Fruit fly (Drosophila melanogaster): ENCODE measurements around the gene jdp.
A peak's percentile ranks its signal among the peaks of the same experiment; 100 is the strongest.

jdp gene

dm6 chr3R:30526799-30527465 is at the start of gene jdp:
jdp (minus strand) TSS chr3R:30527037.
- TF ChIP-seq CG33017 (tag; optimal IDR thresholded peaks at IDR 0.05) (peak; percentile 39), Clk (GFP tag; optimal IDR thresholded peaks at IDR 0.05) (no peak), CG7101 (tag; optimal IDR thresholded peaks at IDR 0.05) (peak; percentile 8), Mnt (GFP tag; optimal IDR thresholded peaks at IDR 0.05) (no peak), CG11617 (GFP tag; optimal IDR thresholded peaks at IDR 0.05) (no peak), cnc (optimal IDR thresholded peaks at IDR 0.05) (no peak), CG1620 (GFP tag; optimal IDR thresholded peaks at IDR 0.05) (no peak), kay (GFP tag; ENCODE audit: borderline replicate concordance) (peak; percentile 89), CG14711 (tag; optimal IDR thresholded peaks at IDR 0.05) (no peak), Crg-1 (GFP tag; optimal IDR thresholded peaks at IDR 0.05) (no peak), CG5204 (GFP tag; optimal IDR thresholded peaks at IDR 0.05) (no peak), cic (GFP tag; optimal IDR thresholded peaks at IDR 0.05) (no peak), ovo (GFP tag; optimal IDR thresholded peaks at IDR 0.05) (no peak), toe (GFP tag; optimal IDR thresholded peaks at IDR 0.05) (peak; percentile 26), CG12768 (GFP tag; optimal IDR thresholded peaks at IDR 0.05) (peak; percentile 29), CG7045 (GFP tag; optimal IDR thresholded peaks at IDR 0.05) (no peak)

- TF ChIP-seq cic (GFP tag; optimal IDR thresholded peaks at IDR 0.05) (no peak), CG5204 (GFP tag; optimal IDR thresholded peaks at IDR 0.05) (no peak), CG12768 (GFP tag; optimal IDR thresholded peaks at IDR 0.05) (no peak), Clk (GFP tag; optimal IDR thresholded peaks at IDR 0.05) (no peak), cnc (optimal IDR thresholded peaks at IDR 0.05) (no peak), pad (GFP tag; optimal IDR thresholded peaks at IDR 0.05) (no peak), CG7101 (tag; optimal IDR thresholded peaks at IDR 0.05) (no peak)
Observed at dm6 chr3R:30570554-30571141, 43.8 kb upstream of the jdp start.

dm6 chr3R:30567215-30567614 is 40.4 kb upstream of the jdp start:
- TF ChIP-seq kay (GFP tag; ENCODE audit: borderline replicate concordance): no peak
- TF ChIP-seq tj (GFP tag; optimal IDR thresholded peaks at IDR 0.05): no peak
- no peak for TF ChIP-seq ovo (GFP tag; optimal IDR thresholded peaks at IDR 0.05)
- no peak for TF ChIP-seq Clk (GFP tag; optimal IDR thresholded peaks at IDR 0.05)
- no peak for TF ChIP-seq CG5204 (GFP tag; optimal IDR thresholded peaks at IDR 0.05)
- no peak for TF ChIP-seq Mnt (GFP tag; optimal IDR thresholded peaks at IDR 0.05)
- TF ChIP-seq CG7101 (tag; optimal IDR thresholded peaks at IDR 0.05): no peak
- TF ChIP-seq toe (GFP tag; optimal IDR thresholded peaks at IDR 0.05): no peak
- TF ChIP-seq CG7045 (GFP tag; optimal IDR thresholded peaks at IDR 0.05): no peak
- no peak for TF ChIP-seq cic (GFP tag; optimal IDR thresholded peaks at IDR 0.05)
- TF ChIP-seq CG33017 (tag; optimal IDR thresholded peaks at IDR 0.05): no peak
- no peak for TF ChIP-seq Hr96 (GFP tag; optimal IDR thresholded peaks at IDR 0.05)
- no peak for TF ChIP-seq CG11617 (GFP tag; optimal IDR thresholded peaks at IDR 0.05)
- TF ChIP-seq pad (GFP tag; optimal IDR thresholded peaks at IDR 0.05): no peak
- TF ChIP-seq CG14711 (tag; optimal IDR thresholded peaks at IDR 0.05): no peak
- TF ChIP-seq Crg-1 (GFP tag; optimal IDR thresholded peaks at IDR 0.05): no peak
- no peak for TF ChIP-seq cnc (optimal IDR thresholded peaks at IDR 0.05)
- no peak for TF ChIP-seq CG12768 (GFP tag; optimal IDR thresholded peaks at IDR 0.05)

- TF ChIP-seq Crg-1 (GFP tag; optimal IDR thresholded peaks at IDR 0.05) (no peak), toe (GFP tag; optimal IDR thresholded peaks at IDR 0.05) (no peak), Clk (GFP tag; optimal IDR thresholded peaks at IDR 0.05) (no peak), tj (GFP tag; optimal IDR thresholded peaks at IDR 0.05) (no peak), ovo (GFP tag; optimal IDR thresholded peaks at IDR 0.05) (no peak), cnc (optimal IDR thresholded peaks at IDR 0.05) (no peak), cic (GFP tag; optimal IDR thresholded peaks at IDR 0.05) (no peak), CG5204 (GFP tag; optimal IDR thresholded peaks at IDR 0.05) (no peak), CG14711 (tag; optimal IDR thresholded peaks at IDR 0.05) (no peak), CG7045 (GFP tag; optimal IDR thresholded peaks at IDR 0.05) (no peak), Hr96 (GFP tag; optimal IDR thresholded peaks at IDR 0.05) (no peak), CG11617 (GFP tag; optimal IDR thresholded peaks at IDR 0.05) (no peak), pad (GFP tag; optimal IDR thresholded peaks at IDR 0.05) (no peak), Mnt (GFP tag; optimal IDR thresholded peaks at IDR 0.05) (no peak)
Observed at dm6 chr3R:30566181-30566902, 39.5 kb upstream of the jdp start.

dm6 chr3R:30564479-30564878 is 37.6 kb upstream of the jdp start:
- TF ChIP-seq CG7045 (GFP tag; optimal IDR thresholded peaks at IDR 0.05) (no peak), bab1 (GFP tag; optimal IDR thresholded peaks at IDR 0.05) (peak; percentile 24)

DNA sequence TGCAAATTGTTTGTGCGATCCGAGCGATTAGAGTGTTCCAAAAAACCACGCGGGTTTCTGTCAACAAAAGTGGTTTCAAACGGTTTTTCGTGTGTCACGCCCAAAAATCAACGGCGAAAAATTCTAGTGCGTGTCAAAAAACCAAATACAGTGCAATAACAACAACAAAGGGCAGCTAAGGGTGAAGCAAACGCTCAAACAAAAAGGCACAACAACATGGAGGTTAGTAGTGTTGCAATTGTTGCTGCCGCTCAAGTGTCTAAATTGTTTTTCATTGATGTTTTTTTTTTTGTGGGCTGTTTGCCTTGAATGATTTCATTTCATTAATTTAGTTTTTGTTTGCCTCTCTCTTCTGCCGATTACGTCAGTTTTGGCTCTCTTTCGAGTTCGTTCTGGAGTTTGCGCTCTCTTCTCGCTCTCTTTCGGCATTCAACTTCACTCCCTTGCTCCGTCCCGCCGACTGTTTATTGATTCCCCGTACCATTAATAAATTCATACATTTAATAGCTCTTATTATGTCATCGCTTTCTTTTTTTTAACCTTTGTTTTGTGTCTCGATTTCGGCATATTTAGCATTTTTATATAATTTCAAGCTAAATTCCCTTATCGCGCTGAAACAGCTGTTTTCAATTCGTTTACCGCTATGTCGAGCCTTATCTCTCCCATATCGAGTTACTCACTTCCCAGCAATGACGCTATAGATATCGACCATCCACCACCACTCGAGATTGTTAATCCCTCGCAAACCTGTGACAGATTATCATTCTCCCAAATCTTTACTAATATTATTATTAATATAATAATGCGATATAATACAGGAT is 36.6 kb upstream of the jdp start:
- TF ChIP-seq Clk (GFP tag; optimal IDR thresholded peaks at IDR 0.05): no peak
- no peak for TF ChIP-seq CG1620 (GFP tag; optimal IDR thresholded peaks at IDR 0.05)
- peak; percentile 55 for TF ChIP-seq ovo (GFP tag; optimal IDR thresholded peaks at IDR 0.05)
- TF ChIP-seq CG14711 (tag; optimal IDR thresholded peaks at IDR 0.05): no peak
- no peak for TF ChIP-seq cnc (optimal IDR thresholded peaks at IDR 0.05)
- no peak for TF ChIP-seq pad (GFP tag; optimal IDR thresholded peaks at IDR 0.05)
- TF ChIP-seq Hr96 (GFP tag; optimal IDR thresholded peaks at IDR 0.05): no peak
- peak; percentile 29 for TF ChIP-seq kay (GFP tag; ENCODE audit: borderline replicate concordance)
- TF ChIP-seq CG33017 (tag; optimal IDR thresholded peaks at IDR 0.05): no peak
- TF ChIP-seq Mnt (GFP tag; optimal IDR thresholded peaks at IDR 0.05): no peak
- no peak for TF ChIP-seq CG7101 (tag; optimal IDR thresholded peaks at IDR 0.05)
- TF ChIP-seq tj (GFP tag; optimal IDR thresholded peaks at IDR 0.05): peak; percentile 83
- peak; percentile 34 for TF ChIP-seq bab1 (GFP tag; optimal IDR thresholded peaks at IDR 0.05)
- TF ChIP-seq CG7045 (GFP tag; optimal IDR thresholded peaks at IDR 0.05): no peak
- TF ChIP-seq CG11617 (GFP tag; optimal IDR thresholded peaks at IDR 0.05): no peak
- TF ChIP-seq cic (GFP tag; optimal IDR thresholded peaks at IDR 0.05): no peak
- no peak for TF ChIP-seq CG12768 (GFP tag; optimal IDR thresholded peaks at IDR 0.05)
- no peak for TF ChIP-seq CG5204 (GFP tag; optimal IDR thresholded peaks at IDR 0.05)
- TF ChIP-seq Crg-1 (GFP tag; optimal IDR thresholded peaks at IDR 0.05): no peak
- TF ChIP-seq toe (GFP tag; optimal IDR thresholded peaks at IDR 0.05): no peak
